Worm (Caenorhabditis elegans) whole organism, L2 larva: ENCODE results near the gene F54F2.14.

Source experiments
- C34F6.9 ChIP-seq: fragments of 150-350 bp; optimal IDR thresholded peaks from 2 replicates; lab custom pipeline; 2014; ENCODE audit warnings: missing biosample characterization, missing genetic modification characterization
- F13H6.1 ChIP-seq: sonication (generic microtip); optimal IDR thresholded peaks from 2 replicates; lab custom pipeline; 2016; ENCODE audit warnings: missing genetic modification characterization, missing compliant biosample characterization
- R02D3.7 ChIP-seq: fragments of 150-350 bp; optimal IDR thresholded peaks from 2 replicates; lab custom pipeline; 2014; ENCODE audit warnings: missing biosample characterization, missing genetic modification characterization
- Y55F3AM.14 ChIP-seq: fragments of 200-800 bp; sonication (Bioruptor generic); optimal IDR thresholded peaks from 2 replicates; lab custom pipeline; 2018; ENCODE audit warnings: mild to moderate bottlenecking, missing genetic modification characterization, missing compliant biosample characterization
- ZK546.5 ChIP-seq: sonication (generic microtip); optimal IDR thresholded peaks from 2 replicates; lab custom pipeline; 2017; ENCODE audit warnings: missing biosample characterization, missing genetic modification characterization
- alr-1 ChIP-seq: fragments of 150-350 bp; optimal IDR thresholded peaks from 2 replicates; lab custom pipeline; 2014; ENCODE audit warnings: missing biosample characterization, missing genetic modification characterization
- aly-2 ChIP-seq: fragments of 150-350 bp; optimal IDR thresholded peaks from 2 replicates; lab custom pipeline; 2014; ENCODE audit warnings: missing biosample characterization, missing genetic modification characterization
- ama-1 ChIP-seq: fragments of 150-350 bp; optimal IDR thresholded peaks from 2 replicates; lab custom pipeline; 2018; ENCODE audit warnings: inconsistent platforms
- blmp-1 ChIP-seq: sonication (generic microtip); optimal IDR thresholded peaks from 2 replicates; lab custom pipeline; 2017; ENCODE audit warnings: missing genetic modification characterization, mild to moderate bottlenecking, missing compliant biosample characterization, antibody characterized with exemption, moderate library complexity; ENCODE audit not compliant: insufficient read depth
- ceh-16 ChIP-seq: fragments of 150-350 bp; optimal IDR thresholded peaks from 2 replicates; lab custom pipeline; 2014; ENCODE audit warnings: missing biosample characterization, missing genetic modification characterization
- ceh-82 ChIP-seq: fragments of 150-350 bp; optimal IDR thresholded peaks from 2 replicates; lab custom pipeline; 2014; ENCODE audit warnings: missing biosample characterization, missing genetic modification characterization
- crh-2 ChIP-seq: sonication (generic microtip); optimal IDR thresholded peaks from 2 replicates; lab custom pipeline; 2017; ENCODE audit warnings: missing biosample characterization, missing genetic modification characterization
- dmd-4 ChIP-seq: sonication (generic microtip); optimal IDR thresholded peaks from 2 replicates; lab custom pipeline; 2017; ENCODE audit warnings: missing biosample characterization, missing genetic modification characterization
- egl-27 ChIP-seq: sonication (generic microtip); optimal IDR thresholded peaks from 3 replicates; lab custom pipeline; 2017; ENCODE audit warnings: missing biosample characterization, missing genetic modification reagents, missing genetic modification characterization
- elt-1 ChIP-seq: fragments of 150-350 bp; optimal IDR thresholded peaks from 2 replicates; lab custom pipeline; 2014; ENCODE audit warnings: missing biosample characterization, missing genetic modification characterization
- elt-3 ChIP-seq: sonication (generic microtip); optimal IDR thresholded peaks from 2 replicates; lab custom pipeline; 2017; ENCODE audit warnings: missing biosample characterization, missing genetic modification characterization
- fos-1 ChIP-seq: fragments of 150-350 bp; optimal IDR thresholded peaks from 2 replicates; lab custom pipeline; 2014; ENCODE audit warnings: missing biosample characterization, missing genetic modification characterization
- gmeb-1 ChIP-seq: fragments of 150-350 bp; optimal IDR thresholded peaks from 2 replicates; lab custom pipeline; 2014; ENCODE audit warnings: missing biosample characterization, missing genetic modification characterization
- lin-11 ChIP-seq: fragments of 150-350 bp; sonication (generic microtip); optimal IDR thresholded peaks from 2 replicates; lab custom pipeline; 2014; ENCODE audit warnings: missing biosample characterization, missing genetic modification characterization, inconsistent platforms, mixed read lengths
- lin-13 ChIP-seq: fragments of 150-350 bp; optimal IDR thresholded peaks from 2 replicates; lab custom pipeline; 2014; ENCODE audit warnings: missing biosample characterization, missing genetic modification reagents, missing genetic modification characterization
- lin-39 ChIP-seq: fragments of 150-350 bp; optimal IDR thresholded peaks from 2 replicates; lab custom pipeline; 2014; ENCODE audit warnings: missing biosample characterization, missing genetic modification reagents, missing genetic modification characterization
- lsy-2 ChIP-seq, 2 experiments: fragments of 150-350 bp in 1 of 2; sonication (generic microtip) in 1 of 2; optimal IDR thresholded peaks; 2 replicates each; lab custom pipeline; 2014 to 2017; ENCODE audit warnings: missing biosample characterization in 2 of 2, missing genetic modification characterization in 2 of 2
- mab-5 ChIP-seq: fragments of 150-350 bp; optimal IDR thresholded peaks from 2 replicates; lab custom pipeline; 2014; ENCODE audit warnings: missing biosample characterization, missing genetic modification characterization
- mbf-1 ChIP-seq: sonication (generic microtip); optimal IDR thresholded peaks from 2 replicates; lab custom pipeline; 2017; ENCODE audit warnings: missing biosample characterization, missing genetic modification characterization
- mdl-1 ChIP-seq, 2 experiments: fragments of 150-350 bp in 1 of 2; sonication (generic microtip) in 1 of 2; optimal IDR thresholded peaks; 2 replicates each; lab custom pipeline; 2017; ENCODE audit warnings: missing biosample characterization in 2 of 2, missing genetic modification characterization in 2 of 2
- nhr-10 ChIP-seq: sonication (generic microtip); optimal IDR thresholded peaks from 2 replicates; lab custom pipeline; 2017; ENCODE audit warnings: missing biosample characterization, missing genetic modification characterization
- nhr-11 ChIP-seq: fragments of 150-350 bp; optimal IDR thresholded peaks from 2 replicates; lab custom pipeline; 2014; ENCODE audit warnings: missing biosample characterization, missing genetic modification characterization
- nhr-12 ChIP-seq: fragments of 150-350 bp; optimal IDR thresholded peaks from 2 replicates; lab custom pipeline; 2014; ENCODE audit warnings: missing biosample characterization, missing genetic modification characterization
- nhr-129 ChIP-seq: fragments of 150-350 bp; optimal IDR thresholded peaks from 2 replicates; lab custom pipeline; 2014; ENCODE audit warnings: missing biosample characterization, missing genetic modification characterization
- nhr-21 ChIP-seq: fragments of 150-350 bp; optimal IDR thresholded peaks from 2 replicates; lab custom pipeline; 2014; ENCODE audit warnings: missing biosample characterization, missing genetic modification characterization
- nhr-23 ChIP-seq: fragments of 150-350 bp; optimal IDR thresholded peaks from 2 replicates; lab custom pipeline; 2014; ENCODE audit warnings: missing biosample characterization, missing genetic modification reagents, missing genetic modification characterization
- nhr-237 ChIP-seq: fragments of 150-350 bp; optimal IDR thresholded peaks from 2 replicates; lab custom pipeline; 2014; ENCODE audit warnings: missing biosample characterization, missing genetic modification characterization
- nhr-25 ChIP-seq: fragments of 150-350 bp; sonication (generic microtip); optimal IDR thresholded peaks from 3 replicates; lab custom pipeline; 2014; ENCODE audit warnings: missing biosample characterization, missing genetic modification characterization
- nhr-6 ChIP-seq: fragments of 150-350 bp; optimal IDR thresholded peaks from 2 replicates; lab custom pipeline; 2014; ENCODE audit warnings: missing biosample characterization, missing genetic modification characterization
- nhr-77 ChIP-seq: fragments of 150-350 bp; optimal IDR thresholded peaks from 2 replicates; lab custom pipeline; 2014; ENCODE audit warnings: missing biosample characterization, missing genetic modification characterization
- peb-1 ChIP-seq: fragments of 150-350 bp; optimal IDR thresholded peaks from 2 replicates; lab custom pipeline; 2014; ENCODE audit warnings: missing biosample characterization, missing genetic modification characterization
- sem-4 ChIP-seq: fragments of 150-350 bp; optimal IDR thresholded peaks from 2 replicates; lab custom pipeline; 2014; ENCODE audit warnings: missing biosample characterization, missing genetic modification reagents, missing genetic modification characterization
- skn-1 ChIP-seq: sonication (generic microtip); optimal IDR thresholded peaks from 2 replicates; lab custom pipeline; 2017; ENCODE audit warnings: missing biosample characterization, missing genetic modification characterization
- sma-3 ChIP-seq: sonication (generic microtip); optimal IDR thresholded peaks from 2 replicates; lab custom pipeline; 2016; ENCODE audit warnings: missing genetic modification reagents, missing genetic modification characterization, missing compliant biosample characterization
- sma-9 ChIP-seq, 2 experiments: fragments of 150-350 bp in 1 of 2; sonication (generic microtip) in 1 of 2; optimal IDR thresholded peaks; 2 replicates each; lab custom pipeline; 2014 to 2016; ENCODE audit warnings: missing genetic modification characterization in 2 of 2, mild to moderate bottlenecking in 1 of 2, missing biosample characterization in 1 of 2, missing compliant biosample characterization in 1 of 2, missing genetic modification reagents in 1 of 2, moderate library complexity in 1 of 2
- snpc-4 ChIP-seq: fragments of 150-350 bp; optimal IDR thresholded peaks from 2 replicates; lab custom pipeline; 2014; ENCODE audit warnings: missing biosample characterization, missing genetic modification characterization
- unc-39 ChIP-seq: fragments of 150-350 bp; optimal IDR thresholded peaks from 2 replicates; lab custom pipeline; 2014; ENCODE audit warnings: missing biosample characterization, missing genetic modification characterization
- unc-55 ChIP-seq: fragments of 150-350 bp; sonication (generic microtip); optimal IDR thresholded peaks from 3 replicates; lab custom pipeline; 2014; ENCODE audit warnings: missing biosample characterization, missing genetic modification reagents, missing genetic modification characterization
- unc-62 ChIP-seq: fragments of 150-350 bp; optimal IDR thresholded peaks from 2 replicates; lab custom pipeline; 2014; ENCODE audit warnings: missing biosample characterization, missing genetic modification reagents, missing genetic modification characterization
- zag-1 ChIP-seq: fragments of 150-350 bp; optimal IDR thresholded peaks from 2 replicates; lab custom pipeline; 2014; ENCODE audit warnings: missing biosample characterization, missing genetic modification characterization
- ztf-1 ChIP-seq: fragments of 200-800 bp; sonication (Bioruptor generic); conservative IDR thresholded peaks from 2 replicates; pipeline ENCODE4 v1.3.6; 2022; ENCODE audit warnings: missing genetic modification characterization, missing compliant biosample characterization
- ztf-11 ChIP-seq: sonication (generic microtip); optimal IDR thresholded peaks from 2 replicates; lab custom pipeline; 2017; ENCODE audit warnings: missing biosample characterization, missing genetic modification characterization
- ztf-4 ChIP-seq: fragments of 150-350 bp; optimal IDR thresholded peaks from 2 replicates; lab custom pipeline; 2014; ENCODE audit warnings: missing biosample characterization, missing genetic modification characterization

F54F2.14 gene

DNA sequence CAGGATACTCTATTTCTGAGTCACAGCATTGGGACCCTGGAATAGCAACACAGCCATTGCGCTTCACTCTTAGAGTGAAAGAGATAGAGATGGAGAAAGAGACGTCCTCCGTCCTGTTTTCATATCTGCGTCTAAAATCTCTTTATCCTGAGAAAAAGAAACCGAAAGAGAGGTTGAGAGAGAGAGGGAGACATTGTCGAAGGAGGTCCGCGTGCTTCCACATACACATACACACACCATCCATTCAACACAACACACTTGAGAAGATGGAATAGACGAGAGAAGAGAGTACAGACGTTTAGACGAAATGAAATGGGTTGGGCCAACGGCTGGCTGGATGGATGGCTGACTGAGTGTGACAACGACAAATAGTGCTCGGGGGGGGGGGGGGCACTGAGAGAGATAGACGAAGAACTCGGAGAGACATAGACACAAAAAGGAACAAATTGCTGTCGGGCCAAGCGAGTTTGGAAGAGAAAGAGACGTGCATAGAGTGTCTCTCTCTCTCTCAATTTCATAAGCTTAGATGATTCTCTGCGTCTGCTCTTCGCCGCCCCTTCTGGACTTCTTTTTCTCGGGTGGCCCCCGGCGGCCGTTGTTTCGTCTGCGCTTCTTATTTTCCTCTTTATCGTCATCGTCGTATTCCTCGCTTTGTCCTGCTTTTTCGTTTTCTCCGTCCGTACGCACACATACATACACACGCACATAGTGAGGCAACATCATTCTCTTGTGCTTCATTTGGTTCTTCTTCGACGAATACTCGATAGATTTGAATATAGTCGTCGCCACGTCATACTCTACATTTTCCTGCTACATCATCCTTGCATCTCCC lies 8.8 kb downstream of the F54F2.14 start, which contains the start of gene F54F2.6:
TSS of gene F54F2.6 (minus strand) at position 738 of the 832 bp plus-strand sequence.
- peak; percentile 82 for TF ChIP-seq lin-13 (GFP tag; lab: Kevin White, UChicago)
- TF ChIP-seq ztf-4 (tag; lab: Kevin White, UChicago), result peak; percentile 89
- TF ChIP-seq egl-27 (tag; lab: Kevin White, UChicago), result peak; percentile 93
- TF ChIP-seq dmd-4 (tag; lab: Kevin White, UChicago), result no peak
- peak; percentile 64 for TF ChIP-seq gmeb-1 (tag; lab: Kevin White, UChicago)
- peak; percentile 59 to 92 for TF ChIP-seq lsy-2 (tag; optimal IDR thresholded peaks at IDR 0.05; lab: Kevin White, UChicago)
- TF ChIP-seq nhr-6 (tag; lab: Kevin White, UChicago), result peak; percentile 96
- TF ChIP-seq lin-11, result peak; percentile 65
- peak; percentile 95 for TF ChIP-seq sem-4
- no peak for TF ChIP-seq aly-2 (tag; lab: Kevin White, UChicago)
- peak; percentile 99 for TF ChIP-seq F13H6.1 (tag; lab: Kevin White, UChicago)
- TF ChIP-seq skn-1 (tag; lab: Kevin White, UChicago), result no peak
- peak; percentile 95 for TF ChIP-seq Y55F3AM.14 (GFP tag; lab: Kevin White, UChicago)
- TF ChIP-seq snpc-4 (tag; lab: Kevin White, UChicago), result peak; percentile 63
- peak; percentile 95 for TF ChIP-seq nhr-129
- peak; percentile 87 for TF ChIP-seq crh-2 (tag; lab: Kevin White, UChicago)
- no peak for TF ChIP-seq nhr-23 (tag; lab: Kevin White, UChicago)
- no peak for TF ChIP-seq nhr-77 (tag; lab: Kevin White, UChicago)
- TF ChIP-seq unc-62 (GFP tag; lab: Kevin White, UChicago), result peak; percentile 85
- TF ChIP-seq fos-1 (tag; lab: Kevin White, UChicago), result peak; percentile 54
- TF ChIP-seq elt-3 (tag; lab: Kevin White, UChicago), result no peak
- peak; percentile 54 for TF ChIP-seq ztf-11 (tag; lab: Kevin White, UChicago)
- TF ChIP-seq nhr-11 (tag; lab: Kevin White, UChicago), result no peak
- TF ChIP-seq sma-3 (GFP tag; lab: Kevin White, UChicago), result peak; percentile 31
- peak; percentile 1 for TF ChIP-seq ZK546.5 (tag; lab: Kevin White, UChicago)
- TF ChIP-seq nhr-237, result peak; percentile 26
- no peak for TF ChIP-seq ceh-82 (tag; lab: Kevin White, UChicago)
- TF ChIP-seq peb-1 (tag; lab: Kevin White, UChicago), result no peak
- TF ChIP-seq mab-5 (tag; lab: Kevin White, UChicago), result peak; percentile 94
- TF ChIP-seq elt-1 (tag; lab: Kevin White, UChicago), result no peak
- peak; percentile 83 for TF ChIP-seq blmp-1 (tag; lab: Kevin White, UChicago)
- peak; percentile 81 for TF ChIP-seq nhr-25 (tag; lab: Kevin White, UChicago)
- TF ChIP-seq ztf-1 (GFP tag; lab: Robert Waterston, UW), result no peak
- TF ChIP-seq C34F6.9 (tag; lab: Kevin White, UChicago), result peak; percentile 96
- TF ChIP-seq mbf-1 (tag; lab: Kevin White, UChicago), result no peak
- no peak for TF ChIP-seq ceh-16 (tag; lab: Kevin White, UChicago)
- no peak for TF ChIP-seq ama-1 (lab: Kevin White, UChicago)
- no peak for TF ChIP-seq R02D3.7 (tag; lab: Kevin White, UChicago)
- TF ChIP-seq lin-39 (tag; lab: Kevin White, UChicago), result peak; percentile 82
- no peak for TF ChIP-seq unc-39 (tag; lab: Kevin White, UChicago)
- no peak for TF ChIP-seq nhr-12 (tag; lab: Kevin White, UChicago)
- TF ChIP-seq zag-1 (tag; lab: Kevin White, UChicago), result peak; percentile 92
- TF ChIP-seq mdl-1 (tag; optimal IDR thresholded peaks at IDR 0.05; lab: Kevin White, UChicago), result peak; percentile 85 to 98
- TF ChIP-seq unc-55, result peak; percentile 85
- TF ChIP-seq nhr-21 (tag; lab: Kevin White, UChicago), result peak; percentile 90
- no peak for TF ChIP-seq nhr-10 (tag; lab: Kevin White, UChicago)
- peak; percentile 96 for TF ChIP-seq sma-9 (GFP tag; optimal IDR thresholded peaks at IDR 0.05; lab: Kevin White, UChicago)
- no peak for TF ChIP-seq sma-9 (tag; optimal IDR thresholded peaks at IDR 0.05; lab: Kevin White, UChicago)
- TF ChIP-seq alr-1 (tag; lab: Kevin White, UChicago), result peak; percentile 90
